Worm (Caenorhabditis elegans) whole organism, L4/young adult: ENCODE results near the gene elf-1.

Experiments used
- dao-5 ChIP-seq: sonication (generic microtip); optimal IDR thresholded peaks from 2 replicates; lab custom pipeline; 2016; ENCODE audit warnings: missing genotype, missing genetic modification characterization, moderate library complexity, missing compliant biosample characterization
- him-1 ChIP-seq: sonication (generic microtip); optimal IDR thresholded peaks from 2 replicates; lab custom pipeline; 2016; ENCODE audit warnings: missing genotype, missing genetic modification reagents, missing genetic modification characterization, missing compliant biosample characterization

- TF ChIP-seq him-1 (tag; lab: Kevin White, UChicago) (no peak), dao-5 (tag; lab: Kevin White, UChicago) (no peak)
Observed at ce11 chrIII:759675-760074, 70.7 kb downstream of the elf-1 start.
